Worm (Caenorhabditis elegans) whole organism, L2 larva: ENCODE results near the gene sru-40.

Source experiments
- C34F6.9 ChIP-seq: fragments of 150-350 bp; optimal IDR thresholded peaks from 2 replicates; lab custom pipeline; 2014; ENCODE audit warnings: missing biosample characterization, missing genetic modification characterization
- lin-39 ChIP-seq: fragments of 150-350 bp; optimal IDR thresholded peaks from 2 replicates; lab custom pipeline; 2014; ENCODE audit warnings: missing biosample characterization, missing genetic modification reagents, missing genetic modification characterization
- lsy-2 ChIP-seq, 2 experiments: fragments of 150-350 bp in 1 of 2; sonication (generic microtip) in 1 of 2; optimal IDR thresholded peaks; 2 replicates each; lab custom pipeline; 2014 to 2017; ENCODE audit warnings: missing biosample characterization in 2 of 2, missing genetic modification characterization in 2 of 2
- nhr-6 ChIP-seq: fragments of 150-350 bp; optimal IDR thresholded peaks from 2 replicates; lab custom pipeline; 2014; ENCODE audit warnings: missing biosample characterization, missing genetic modification characterization
- ztf-4 ChIP-seq: fragments of 150-350 bp; optimal IDR thresholded peaks from 2 replicates; lab custom pipeline; 2014; ENCODE audit warnings: missing biosample characterization, missing genetic modification characterization

DNA sequence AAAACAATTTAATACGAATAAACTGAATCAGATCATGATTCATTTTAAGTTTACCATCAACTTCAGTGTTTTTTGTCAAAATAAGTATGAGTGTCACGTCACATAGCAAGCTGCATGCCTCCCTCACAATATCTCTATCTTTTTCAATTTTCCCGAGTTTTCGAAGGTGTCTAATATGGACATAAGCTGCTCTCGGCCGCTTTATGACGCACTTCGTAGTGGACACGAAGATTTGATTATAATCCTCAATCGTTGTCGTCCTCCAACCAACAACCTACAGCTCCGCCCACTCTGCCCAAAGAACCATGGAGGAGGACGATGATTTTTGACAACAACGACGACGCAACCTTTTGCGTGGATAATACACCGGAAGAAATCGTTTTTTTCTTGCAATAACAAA is 37.8 kb downstream of the sru-40 start:
- no peak for TF ChIP-seq C34F6.9 (tag; lab: Kevin White, UChicago)
- no peak for TF ChIP-seq lsy-2 (tag; optimal IDR thresholded peaks at IDR 0.05; lab: Kevin White, UChicago)
- no peak for TF ChIP-seq lin-39
- TF ChIP-seq ztf-4 (tag; lab: Kevin White, UChicago): no peak
- TF ChIP-seq nhr-6: no peak
